Fruit fly (Drosophila melanogaster): ENCODE results near the gene mRpS24.

- TF ChIP-seq CG17612 (GFP tag; IDR thresholded peaks at IDR 0.05): no peak
- no peak for TF ChIP-seq slou (GFP tag; optimal IDR thresholded peaks at IDR 0.05)
- no peak for TF ChIP-seq btn (GFP tag; optimal IDR thresholded peaks at IDR 0.05)
- TF ChIP-seq nerfin-2 (GFP tag; IDR thresholded peaks at IDR 0.05; ENCODE audit: partially characterized antibody): no peak
- no peak for TF ChIP-seq gro (GFP tag; optimal IDR thresholded peaks at IDR 0.05)
- no peak for TF ChIP-seq insv (GFP tag; optimal IDR thresholded peaks at IDR 0.05)
- no peak for TF ChIP-seq Side (GFP tag; optimal IDR thresholded peaks at IDR 0.05)
- no peak for TF ChIP-seq lab (GFP tag; optimal IDR thresholded peaks at IDR 0.05)
- TF ChIP-seq CG12071 (GFP tag; optimal IDR thresholded peaks at IDR 0.05): no peak
- no peak for TF ChIP-seq ap (GFP tag; IDR thresholded peaks at IDR 0.05)
- TF ChIP-seq ssp (GFP tag; IDR thresholded peaks at IDR 0.05): no peak
- TF ChIP-seq Vsx1 (GFP tag; optimal IDR thresholded peaks at IDR 0.05): no peak
- TF ChIP-seq zen2 (GFP tag; IDR thresholded peaks at IDR 0.05; ENCODE audit: partially characterized antibody): 0 out of 3 replicates have a peak, but pooled peaks have one; percentile 43
Measured at dm6 chr3R:24172379-24172778, 9.0 kb upstream of the mRpS24 start, which contains the start of gene CG13606.
